Fruit fly (Drosophila melanogaster): ENCODE measurements around the gene ouib.

The ouib gene

dm6 chr3R:8725179-8725578 lies at the start of gene ouib:
Gene ouib (plus strand): TSS chr3R:8725479.
- TF ChIP-seq Myc (optimal IDR thresholded peaks at IDR 0.05) (no peak), ttk (optimal IDR thresholded peaks at IDR 0.05) (no peak), psq (optimal IDR thresholded peaks at IDR 0.05) (no peak), h (optimal IDR thresholded peaks at IDR 0.05) (no peak), Sin3A (optimal IDR thresholded peaks at IDR 0.05) (no peak), insv (optimal IDR thresholded peaks at IDR 0.05) (no peak)

dm6 chr3R:8676560-8677000 lies 48.7 kb upstream of the ouib start, which contains the start of the genes Unc50, CG11755 and CG8043:
Gene Unc50 (minus strand): TSS chr3R:8676613.
Gene CG11755 (plus strand): TSS chr3R:8676915.
Gene CG8043 (plus strand): TSS chr3R:8676915.
- TF ChIP-seq h (optimal IDR thresholded peaks at IDR 0.05) (no peak), insv (optimal IDR thresholded peaks at IDR 0.05) (no peak), Sin3A (optimal IDR thresholded peaks at IDR 0.05) (no peak), psq (optimal IDR thresholded peaks at IDR 0.05) (no peak), ttk (optimal IDR thresholded peaks at IDR 0.05) (no peak), Myc (optimal IDR thresholded peaks at IDR 0.05) (no peak)

dm6 chr3R:8679934-8680333 lies 45.3 kb upstream of the ouib start, which contains the start of gene CG33325:
Gene CG33325 (minus strand): TSS chr3R:8680034.
- TF ChIP-seq h (optimal IDR thresholded peaks at IDR 0.05) (no peak), insv (optimal IDR thresholded peaks at IDR 0.05) (no peak), psq (optimal IDR thresholded peaks at IDR 0.05) (no peak), ttk (optimal IDR thresholded peaks at IDR 0.05) (no peak), Myc (optimal IDR thresholded peaks at IDR 0.05) (no peak), Sin3A (optimal IDR thresholded peaks at IDR 0.05) (no peak)

- TF ChIP-seq h (optimal IDR thresholded peaks at IDR 0.05) (no peak), Sin3A (optimal IDR thresholded peaks at IDR 0.05) (no peak), ttk (optimal IDR thresholded peaks at IDR 0.05) (no peak), Myc (optimal IDR thresholded peaks at IDR 0.05) (no peak), insv (optimal IDR thresholded peaks at IDR 0.05) (no peak), psq (optimal IDR thresholded peaks at IDR 0.05) (no peak)
Observed at dm6 chr3R:8680611-8681010, 44.7 kb upstream of the ouib start.

dm6 chr3R:8683280-8683679 lies 42.0 kb upstream of the ouib start:
- TF ChIP-seq h (optimal IDR thresholded peaks at IDR 0.05) (no peak), psq (optimal IDR thresholded peaks at IDR 0.05) (no peak), Myc (optimal IDR thresholded peaks at IDR 0.05) (no peak), insv (optimal IDR thresholded peaks at IDR 0.05) (no peak), ttk (optimal IDR thresholded peaks at IDR 0.05) (no peak)

- no peak for TF ChIP-seq ttk (optimal IDR thresholded peaks at IDR 0.05)
- no peak for TF ChIP-seq psq (optimal IDR thresholded peaks at IDR 0.05)
- no peak for TF ChIP-seq Sin3A (optimal IDR thresholded peaks at IDR 0.05)
- no peak for TF ChIP-seq h (optimal IDR thresholded peaks at IDR 0.05)
- no peak for TF ChIP-seq Myc (optimal IDR thresholded peaks at IDR 0.05)
- no peak for TF ChIP-seq insv (optimal IDR thresholded peaks at IDR 0.05)
Observed at dm6 chr3R:8684328-8685177, 40.7 kb upstream of the ouib start, which contains the start of gene CG44227. Gene CG44227 (minus strand): TSS chr3R:8685176.

dm6 chr3R:8686446-8686845 lies 38.8 kb upstream of the ouib start:
- TF ChIP-seq psq (optimal IDR thresholded peaks at IDR 0.05) (no peak), Myc (optimal IDR thresholded peaks at IDR 0.05) (no peak), ttk (optimal IDR thresholded peaks at IDR 0.05) (no peak), h (optimal IDR thresholded peaks at IDR 0.05) (no peak), insv (optimal IDR thresholded peaks at IDR 0.05) (no peak), Sin3A (optimal IDR thresholded peaks at IDR 0.05) (no peak)

dm6 chr3R:8694110-8694826 lies 31.0 kb upstream of the ouib start:
- TF ChIP-seq insv (optimal IDR thresholded peaks at IDR 0.05) (no peak), ttk (optimal IDR thresholded peaks at IDR 0.05) (no peak), Myc (optimal IDR thresholded peaks at IDR 0.05) (no peak), h (optimal IDR thresholded peaks at IDR 0.05) (no peak), Sin3A (optimal IDR thresholded peaks at IDR 0.05) (no peak), psq (optimal IDR thresholded peaks at IDR 0.05) (no peak)

- TF ChIP-seq psq (optimal IDR thresholded peaks at IDR 0.05) (no peak), ttk (optimal IDR thresholded peaks at IDR 0.05) (no peak), h (optimal IDR thresholded peaks at IDR 0.05) (no peak), Sin3A (optimal IDR thresholded peaks at IDR 0.05) (no peak), Myc (optimal IDR thresholded peaks at IDR 0.05) (no peak)
Observed at dm6 chr3R:8697772-8698259, 27.5 kb upstream of the ouib start, which contains the start of gene hb. Gene hb (minus strand): TSS chr3R:8697822.

dm6 chr3R:8699230-8699629 lies 26.0 kb upstream of the ouib start:
- no peak for TF ChIP-seq ttk (optimal IDR thresholded peaks at IDR 0.05)
- TF ChIP-seq insv (optimal IDR thresholded peaks at IDR 0.05): no peak
- no peak for TF ChIP-seq Sin3A (optimal IDR thresholded peaks at IDR 0.05)
- no peak for TF ChIP-seq Myc (optimal IDR thresholded peaks at IDR 0.05)
- TF ChIP-seq psq (optimal IDR thresholded peaks at IDR 0.05): no peak

dm6 chr3R:8700660-8701059 lies 24.6 kb upstream of the ouib start:
- TF ChIP-seq psq (optimal IDR thresholded peaks at IDR 0.05): no peak
- no peak for TF ChIP-seq h (optimal IDR thresholded peaks at IDR 0.05)
- TF ChIP-seq Sin3A (optimal IDR thresholded peaks at IDR 0.05): no peak
- no peak for TF ChIP-seq Myc (optimal IDR thresholded peaks at IDR 0.05)
- TF ChIP-seq ttk (optimal IDR thresholded peaks at IDR 0.05): no peak
- TF ChIP-seq insv (optimal IDR thresholded peaks at IDR 0.05): no peak

dm6 chr3R:8701197-8701596 lies 24.1 kb upstream of the ouib start:
- TF ChIP-seq insv (optimal IDR thresholded peaks at IDR 0.05) (no peak), Sin3A (optimal IDR thresholded peaks at IDR 0.05) (no peak), ttk (optimal IDR thresholded peaks at IDR 0.05) (no peak)

All from Kc167 (cell line).